Worm (Caenorhabditis elegans) whole organism, mixed stage, embryonic: ENCODE data around the gene fbxb-95.

Experiments
- blmp-1 ChIP-seq: fragments of 150-350 bp; optimal IDR thresholded peaks from 2 replicates; lab custom pipeline; 2014; ENCODE audit warnings: missing biosample characterization, missing genetic modification characterization
- ces-1 ChIP-seq: fragments of 150-350 bp; optimal IDR thresholded peaks from 2 replicates; lab custom pipeline; 2014; ENCODE audit warnings: missing biosample characterization, missing genetic modification reagents, missing genetic modification characterization
- mep-1 ChIP-seq: fragments of 150-350 bp; optimal IDR thresholded peaks from 2 replicates; lab custom pipeline; 2017; ENCODE audit warnings: missing biosample characterization, missing genetic modification reagents, missing genetic modification characterization, inconsistent platforms
- nhr-12 ChIP-seq: fragments of 150-350 bp; optimal IDR thresholded peaks from 2 replicates; lab custom pipeline; 2014; ENCODE audit warnings: missing biosample characterization, missing genetic modification characterization
- nhr-2 ChIP-seq: fragments of 150-350 bp; optimal IDR thresholded peaks from 2 replicates; lab custom pipeline; 2014; ENCODE audit warnings: missing biosample characterization, missing genetic modification characterization
- nhr-237 ChIP-seq: fragments of 150-350 bp; optimal IDR thresholded peaks from 2 replicates; lab custom pipeline; 2014; ENCODE audit warnings: missing biosample characterization, missing genetic modification characterization
- nhr-28 ChIP-seq: fragments of 150-350 bp; optimal IDR thresholded peaks from 2 replicates; lab custom pipeline; 2014; ENCODE audit warnings: missing biosample characterization, missing genetic modification characterization
- pha-4 ChIP-seq: fragments of 150-350 bp; optimal IDR thresholded peaks from 2 replicates; lab custom pipeline; 2018; ENCODE audit warnings: missing biosample characterization, missing genetic modification reagents, missing genetic modification characterization
- snpc-4 ChIP-seq: fragments of 150-350 bp; optimal IDR thresholded peaks from 2 replicates; lab custom pipeline; 2014; ENCODE audit warnings: missing biosample characterization, missing genetic modification characterization
- sptf-1 ChIP-seq: sonication (generic microtip); optimal IDR thresholded peaks from 2 replicates; lab custom pipeline; 2017; ENCODE audit warnings: mild to moderate bottlenecking, missing genetic modification characterization, moderate library complexity, missing compliant biosample characterization
- unc-120 ChIP-seq: sonication (generic microtip); optimal IDR thresholded peaks from 2 replicates; lab custom pipeline; 2017; ENCODE audit warnings: missing genetic modification characterization, missing compliant biosample characterization; ENCODE audit not compliant: poor library complexity, severe bottlenecking
- unc-62 ChIP-seq: fragments of 150-350 bp; optimal IDR thresholded peaks from 2 replicates; lab custom pipeline; 2014; ENCODE audit warnings: missing biosample characterization, missing genetic modification reagents, missing genetic modification characterization
- ztf-11 ChIP-seq: fragments of 150-350 bp; optimal IDR thresholded peaks from 2 replicates; lab custom pipeline; 2014; ENCODE audit warnings: missing biosample characterization, missing genetic modification characterization

DNA sequence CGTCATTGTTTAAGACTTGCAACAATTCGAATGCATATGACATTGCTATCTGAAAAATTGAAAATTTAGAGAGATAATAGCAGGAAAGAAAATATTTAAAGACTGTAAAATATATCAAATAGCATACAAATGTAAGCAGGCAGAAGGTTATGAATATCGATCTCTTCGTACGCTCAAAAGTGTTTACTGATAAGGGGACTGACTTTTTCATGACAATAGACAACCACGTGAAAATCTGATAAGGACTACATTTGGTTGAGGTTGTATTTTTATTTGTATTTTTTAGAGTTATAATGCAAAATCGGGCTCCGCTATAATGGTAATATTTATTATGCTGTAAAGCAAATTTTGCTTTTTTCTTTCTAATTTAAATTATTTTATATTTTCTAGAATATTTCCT lies 11.3 kb upstream of the fbxb-95 start, which contains the start of the genes C52E2.5 and C52E2.4:
- TF ChIP-seq ztf-11 (no peak), nhr-28 (tag; lab: Kevin White, UChicago) (no peak), pha-4 (tag; lab: Kevin White, UChicago) (no peak), nhr-12 (tag; lab: Kevin White, UChicago) (no peak), unc-120 (tag; lab: Kevin White, UChicago) (no peak), nhr-237 (tag; lab: Kevin White, UChicago) (no peak), ces-1 (no peak), blmp-1 (no peak), nhr-2 (no peak), snpc-4 (tag; lab: Kevin White, UChicago) (no peak), mep-1 (tag; lab: Kevin White, UChicago) (no peak), unc-62 (GFP tag; lab: Kevin White, UChicago) (no peak), sptf-1 (no peak)
